Worm (Caenorhabditis elegans): ENCODE measurements around the gene T23G7.3.

The T23G7.3 gene

DNA sequence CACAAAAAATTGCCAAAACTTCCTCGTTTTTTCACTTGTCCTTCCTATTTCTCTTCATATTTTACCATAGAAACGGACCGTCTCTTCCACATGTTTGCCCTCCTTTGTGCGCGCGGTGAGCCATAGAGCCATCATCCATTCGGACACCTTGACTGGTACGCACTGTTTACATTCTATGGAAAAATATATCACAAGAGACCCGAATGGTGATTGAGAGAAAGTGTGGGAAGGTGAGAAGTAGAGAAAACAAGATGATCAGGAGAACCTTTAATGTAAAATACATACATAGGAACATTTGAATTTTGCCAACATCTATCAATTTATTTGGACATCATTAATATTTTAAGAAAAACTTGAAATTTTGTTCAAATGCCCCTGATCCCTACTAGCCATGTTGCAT is 18.3 kb upstream of the T23G7.3 start:
- TF ChIP-seq flt-1 (GFP tag; IDR thresholded peaks at IDR 0.05) (no peak), ztf-23 (GFP tag; IDR thresholded peaks at IDR 0.05) (no peak), klf-2 (GFP tag; conservative IDR thresholded peaks at IDR 0.05) (no peak), T22C8.4 (GFP tag; IDR thresholded peaks at IDR 0.05) (no peak), med-1 (GFP tag; optimal IDR thresholded peaks at IDR 0.05; ENCODE audit: insufficient read depth) (no peak), ztf-29 (GFP tag; IDR thresholded peaks at IDR 0.05) (no peak), ref-1 (GFP tag; conservative IDR thresholded peaks at IDR 0.05) (no peak), cog-1 (tag; optimal IDR thresholded peaks at IDR 0.05) (no peak), tab-1 (GFP tag; IDR thresholded peaks at IDR 0.05) (no peak)

DNA sequence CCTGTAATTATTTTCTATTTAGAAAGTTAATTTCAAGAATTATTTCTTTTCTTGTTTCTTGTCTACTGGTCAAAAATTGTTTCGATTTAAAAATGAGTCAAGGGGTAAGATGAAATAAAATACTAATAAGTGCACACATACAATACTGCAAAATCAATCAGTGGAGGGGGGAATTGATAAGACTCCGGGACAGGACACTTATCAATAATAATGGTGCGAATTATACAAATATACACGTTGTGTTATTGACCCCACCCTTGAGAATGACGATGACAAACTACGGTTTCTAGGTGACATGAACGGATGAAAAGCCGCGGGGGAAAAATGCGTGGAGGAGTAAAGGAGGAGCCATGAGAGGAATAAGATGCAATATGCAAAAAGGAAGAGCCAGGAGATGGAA is 13.5 kb upstream of the T23G7.3 start:
- no peak for TF ChIP-seq med-1 (GFP tag; optimal IDR thresholded peaks at IDR 0.05; ENCODE audit: insufficient read depth)
- no peak for TF ChIP-seq T22C8.4 (GFP tag; IDR thresholded peaks at IDR 0.05)
- TF ChIP-seq ztf-29 (GFP tag; IDR thresholded peaks at IDR 0.05) = no peak
- TF ChIP-seq flt-1 (GFP tag; IDR thresholded peaks at IDR 0.05) = no peak
- no peak for TF ChIP-seq tab-1 (GFP tag; IDR thresholded peaks at IDR 0.05)
- no peak for TF ChIP-seq ref-1 (GFP tag; conservative IDR thresholded peaks at IDR 0.05)
- TF ChIP-seq klf-2 (GFP tag; conservative IDR thresholded peaks at IDR 0.05) = no peak
- no peak for TF ChIP-seq cog-1 (tag; optimal IDR thresholded peaks at IDR 0.05)
- no peak for TF ChIP-seq ztf-23 (GFP tag; IDR thresholded peaks at IDR 0.05)

DNA sequence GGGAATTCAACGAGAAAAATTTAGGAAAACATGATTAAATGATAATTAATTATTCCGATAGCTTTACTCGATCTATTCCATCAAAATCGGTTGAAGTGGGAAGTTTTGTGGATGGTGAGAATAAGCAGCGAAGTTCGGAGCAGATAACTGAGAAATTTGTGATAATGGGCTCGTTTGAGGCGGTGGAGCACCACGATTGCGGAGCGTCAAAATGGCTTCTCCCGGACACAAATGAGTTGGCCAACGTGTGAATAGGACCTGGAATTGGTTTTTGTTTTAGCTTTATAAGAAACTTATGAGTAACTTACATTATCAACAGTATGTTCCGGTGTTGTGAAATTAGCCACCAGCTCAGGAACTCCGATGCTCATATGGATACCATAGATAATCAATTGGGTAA is 11.2 kb upstream of the T23G7.3 start:
- peak; percentile 61; the same call in 1 of the 2 replicates for TF ChIP-seq tab-1 (GFP tag; IDR thresholded peaks at IDR 0.05)
- no peak for TF ChIP-seq ztf-29 (GFP tag; IDR thresholded peaks at IDR 0.05)

DNA sequence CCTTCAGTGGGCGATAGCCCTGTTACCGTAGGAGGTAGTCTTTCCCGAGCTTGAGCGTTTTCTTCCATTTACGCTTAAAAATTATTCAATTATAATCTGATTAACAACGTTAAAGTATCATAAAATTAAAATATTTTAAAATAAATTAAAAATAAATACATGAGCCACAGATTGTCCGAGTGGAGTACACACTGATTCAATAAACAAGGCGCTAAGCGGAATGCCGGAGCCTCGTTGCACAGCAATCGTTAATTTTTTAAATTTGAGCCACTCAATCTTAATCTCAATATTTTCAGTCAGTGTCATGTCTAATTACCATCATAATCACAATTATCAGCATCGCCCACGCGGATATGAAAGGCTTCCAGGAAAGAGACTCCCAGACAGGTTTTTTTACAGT is 9.4 kb upstream of the T23G7.3 start, which contains the start of the genes sec-5 and pir-1:
TSS of gene sec-5 (minus strand) at position 73 of the 400 bp plus-strand sequence.
TSS of gene pir-1 (plus strand) at position 221 of the 400 bp plus-strand sequence.
- 0 out of 2 replicates have a peak, but pooled peaks have one; percentile 26 for TF ChIP-seq flt-1 (GFP tag; IDR thresholded peaks at IDR 0.05)
- no peak for TF ChIP-seq ztf-23 (GFP tag; IDR thresholded peaks at IDR 0.05)
- TF ChIP-seq tab-1 (GFP tag; IDR thresholded peaks at IDR 0.05) = no peak

- TF ChIP-seq flt-1 (GFP tag; IDR thresholded peaks at IDR 0.05) (no peak), ztf-29 (GFP tag; IDR thresholded peaks at IDR 0.05) (no peak), klf-2 (GFP tag; conservative IDR thresholded peaks at IDR 0.05) (no peak), tab-1 (GFP tag; IDR thresholded peaks at IDR 0.05) (no peak), cog-1 (tag; optimal IDR thresholded peaks at IDR 0.05) (no peak), med-1 (GFP tag; optimal IDR thresholded peaks at IDR 0.05; ENCODE audit: insufficient read depth) (no peak), ztf-23 (GFP tag; IDR thresholded peaks at IDR 0.05) (no peak), T22C8.4 (GFP tag; IDR thresholded peaks at IDR 0.05) (no peak)
These were observed 8.9 kb upstream of the T23G7.3 start for ce11 chrII:9176523-9176922.

DNA sequence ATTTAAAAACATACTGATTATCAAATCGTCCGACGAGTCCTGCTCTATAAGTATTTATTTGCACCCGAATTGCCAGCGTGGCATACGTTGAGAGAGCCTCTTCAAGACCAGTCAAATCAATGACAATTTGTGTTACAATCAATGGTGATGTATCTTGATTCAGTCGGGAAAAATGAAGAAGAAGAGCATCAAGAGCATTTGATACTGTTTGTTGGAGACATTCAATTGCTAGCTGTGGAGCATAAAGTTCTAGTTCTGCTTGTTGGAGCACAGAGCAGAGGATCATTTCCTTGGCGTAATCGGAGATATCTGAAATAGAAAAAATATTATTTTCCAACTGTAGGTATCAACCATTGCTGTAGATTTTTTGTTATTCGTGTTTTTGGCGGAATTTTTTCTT is 5.8 kb upstream of the T23G7.3 start:
- no peak for TF ChIP-seq T22C8.4 (GFP tag; IDR thresholded peaks at IDR 0.05)
- no peak for TF ChIP-seq cog-1 (tag; optimal IDR thresholded peaks at IDR 0.05)
- TF ChIP-seq ref-1 (GFP tag; conservative IDR thresholded peaks at IDR 0.05) = no peak
- no peak for TF ChIP-seq flt-1 (GFP tag; IDR thresholded peaks at IDR 0.05)
- no peak for TF ChIP-seq tab-1 (GFP tag; IDR thresholded peaks at IDR 0.05)
- no peak for TF ChIP-seq ztf-23 (GFP tag; IDR thresholded peaks at IDR 0.05)
- no peak for TF ChIP-seq klf-2 (GFP tag; conservative IDR thresholded peaks at IDR 0.05)
- TF ChIP-seq med-1 (GFP tag; optimal IDR thresholded peaks at IDR 0.05; ENCODE audit: insufficient read depth) = no peak
- no peak for TF ChIP-seq ztf-29 (GFP tag; IDR thresholded peaks at IDR 0.05)

DNA sequence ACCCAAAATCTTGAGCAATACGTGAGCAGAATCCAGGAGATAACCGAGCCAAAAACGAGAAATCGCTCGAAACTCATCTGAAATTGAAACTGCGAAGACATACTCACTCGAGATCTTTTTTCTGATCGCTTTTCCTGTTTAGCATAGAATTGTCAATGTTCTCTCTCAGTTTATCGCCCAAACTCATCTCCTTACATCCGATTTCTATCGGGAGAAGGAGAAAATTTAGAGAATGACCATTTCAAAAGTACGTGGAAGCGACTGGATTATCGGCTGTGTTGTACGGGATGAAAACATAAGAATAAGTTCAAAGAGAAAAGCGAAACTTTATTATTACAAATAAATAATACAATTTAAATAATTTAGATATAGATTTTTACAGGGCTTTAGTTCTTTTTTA is 5.2 kb upstream of the T23G7.3 start, which contains the start of gene T23G7.2:
TSS of gene T23G7.2 (minus strand) at position 101 of the 400 bp plus-strand sequence.
- TF ChIP-seq klf-2 (GFP tag; conservative IDR thresholded peaks at IDR 0.05) = no peak
- TF ChIP-seq T22C8.4 (GFP tag; IDR thresholded peaks at IDR 0.05) = no peak
- TF ChIP-seq cog-1 (tag; optimal IDR thresholded peaks at IDR 0.05) = no peak
- no peak for TF ChIP-seq ref-1 (GFP tag; conservative IDR thresholded peaks at IDR 0.05)
- no peak for TF ChIP-seq ztf-23 (GFP tag; IDR thresholded peaks at IDR 0.05)
- no peak for TF ChIP-seq med-1 (GFP tag; optimal IDR thresholded peaks at IDR 0.05; ENCODE audit: insufficient read depth)
- no peak for TF ChIP-seq ztf-29 (GFP tag; IDR thresholded peaks at IDR 0.05)
- no peak for TF ChIP-seq flt-1 (GFP tag; IDR thresholded peaks at IDR 0.05)
- TF ChIP-seq tab-1 (GFP tag; IDR thresholded peaks at IDR 0.05) = no peak

DNA sequence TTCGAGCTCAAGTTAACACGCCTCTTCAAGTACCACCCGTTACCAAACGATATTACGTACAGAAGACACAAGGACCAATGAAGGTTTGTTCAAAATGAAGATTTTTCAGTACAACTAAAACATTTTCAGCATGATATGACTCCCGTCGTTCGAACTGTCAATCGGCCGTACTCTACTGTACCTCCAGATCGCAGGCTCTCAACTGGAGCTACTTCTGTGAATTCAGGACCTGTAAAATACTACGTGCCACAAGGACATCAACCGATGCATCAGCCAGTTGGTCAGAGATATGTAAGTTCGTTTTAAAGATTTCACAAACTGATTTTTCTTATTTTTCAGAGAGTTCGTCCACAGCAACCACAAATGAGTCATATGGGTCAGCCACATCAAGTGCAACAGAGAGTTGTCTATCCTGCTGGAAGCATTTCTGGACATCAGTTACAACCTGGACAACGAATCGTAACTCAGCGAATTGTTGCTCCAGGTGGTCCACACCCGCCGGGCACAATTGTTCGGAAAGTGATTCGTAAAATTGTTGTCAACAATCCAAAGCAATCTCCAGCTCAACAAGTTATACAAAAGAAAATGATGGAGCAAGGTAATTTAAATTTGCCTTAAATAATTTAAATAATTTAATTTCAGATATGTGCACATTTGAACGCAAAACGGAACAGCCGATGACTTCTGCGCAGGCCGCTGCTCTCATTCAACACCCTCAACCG is 4.0 kb upstream of the T23G7.3 start:
- TF ChIP-seq ztf-29 (GFP tag; IDR thresholded peaks at IDR 0.05) (no peak), klf-2 (GFP tag; conservative IDR thresholded peaks at IDR 0.05) (no peak), T22C8.4 (GFP tag; IDR thresholded peaks at IDR 0.05) (no peak), ref-1 (GFP tag; conservative IDR thresholded peaks at IDR 0.05) (no peak), cog-1 (tag; optimal IDR thresholded peaks at IDR 0.05) (no peak), ztf-23 (GFP tag; IDR thresholded peaks at IDR 0.05) (no peak), tab-1 (GFP tag; IDR thresholded peaks at IDR 0.05) (no peak), flt-1 (GFP tag; IDR thresholded peaks at IDR 0.05) (no peak), med-1 (GFP tag; optimal IDR thresholded peaks at IDR 0.05; ENCODE audit: insufficient read depth) (no peak)

ce11 chrII:9170851-9171250 is 3.2 kb upstream of the T23G7.3 start:
- TF ChIP-seq ztf-29 (GFP tag; IDR thresholded peaks at IDR 0.05) (no peak), T22C8.4 (GFP tag; IDR thresholded peaks at IDR 0.05) (no peak), ref-1 (GFP tag; conservative IDR thresholded peaks at IDR 0.05) (no peak), flt-1 (GFP tag; IDR thresholded peaks at IDR 0.05) (no peak), med-1 (GFP tag; optimal IDR thresholded peaks at IDR 0.05; ENCODE audit: insufficient read depth) (no peak), tab-1 (GFP tag; IDR thresholded peaks at IDR 0.05) (no peak)

DNA sequence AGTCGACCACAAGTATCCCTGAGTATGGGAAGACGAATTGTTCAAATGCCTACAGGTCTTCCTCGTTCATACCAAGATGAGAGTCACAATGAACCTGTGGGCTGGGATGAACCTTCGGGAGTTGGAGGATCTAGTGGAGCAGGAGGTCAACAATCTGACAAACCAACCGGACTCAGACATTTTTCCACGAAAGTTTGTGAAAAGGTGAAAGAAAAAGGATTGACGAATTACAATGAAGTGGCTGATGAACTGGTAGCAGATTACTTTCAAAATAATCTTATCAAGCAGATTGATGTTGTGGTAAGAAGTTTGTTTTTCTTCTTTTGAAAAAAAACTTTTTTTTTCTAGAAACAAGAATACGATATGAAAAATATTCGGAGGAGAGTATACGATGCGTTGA is 2.4 kb upstream of the T23G7.3 start:
- TF ChIP-seq flt-1 (GFP tag; IDR thresholded peaks at IDR 0.05) = no peak
